Comparison of ENCODE assay signal across 1 worm cellular context in the genomic region with DNA sequence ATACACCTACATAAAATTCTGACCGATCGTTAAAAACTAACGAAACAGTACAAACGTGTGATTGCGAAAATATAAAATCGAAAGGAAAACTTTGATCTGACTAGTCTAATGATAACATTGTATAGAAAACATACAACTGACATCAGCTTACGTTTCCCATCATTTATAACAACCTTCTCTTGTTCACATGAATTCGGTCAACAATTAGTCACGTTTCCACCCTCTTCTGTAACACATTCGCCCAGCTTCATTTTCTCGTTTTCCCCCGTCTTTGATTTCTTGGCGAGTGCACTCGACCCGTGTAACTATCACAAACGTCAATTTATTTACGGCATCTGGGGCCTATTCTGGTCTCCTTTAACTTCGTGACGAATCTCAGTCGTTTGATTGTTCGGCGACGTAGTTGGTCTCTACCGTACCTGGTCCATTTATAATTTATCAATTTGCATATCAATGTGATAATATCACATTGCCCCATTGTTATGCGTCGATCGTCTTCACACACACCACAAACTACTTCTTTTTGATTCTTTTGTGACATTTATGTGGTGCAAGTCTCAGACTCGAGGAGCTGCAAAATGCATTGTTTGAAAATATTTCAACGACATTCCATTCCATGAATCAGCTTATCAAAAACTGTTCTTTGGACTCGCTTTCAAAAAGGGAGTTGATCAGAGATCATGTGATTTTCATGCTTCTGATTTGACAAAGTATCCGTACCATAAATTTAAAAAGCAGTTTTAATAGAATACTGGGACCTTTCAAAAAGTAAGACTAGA.
TF ChIP-seq lines count a peak whose summit lies in the region.

No protein-coding gene starts in this region.

TF ChIP-seq in whole organism, L4 larva, 104 proteins besides CTCF, POLR2A, EP300 and RAD21 (continued from another document):
- TF ChIP-seq hlh-11 (tag; optimal IDR thresholded peaks at IDR 0.05; lab: Kevin White, UChicago) (peak; percentile 34), zip-2 (tag; optimal IDR thresholded peaks at IDR 0.05; lab: Kevin White, UChicago) (no peak), mdt-29 (GFP tag; IDR thresholded peaks at IDR 0.05; lab: Robert Waterston, UW) (no peak), daf-16 (GFP tag; optimal IDR thresholded peaks at IDR 0.05; lab: Kevin White, UChicago) (peak in 1 of 2 experiments; percentile 11), daf-16 (tag; optimal IDR thresholded peaks at IDR 0.05; lab: Kevin White, UChicago) (peak; percentile 56), Y48G9A.11 (GFP tag; IDR thresholded peaks at IDR 0.05; lab: Robert Waterston, UW) (no peak), F44E2.7 (GFP tag; IDR thresholded peaks at IDR 0.05; lab: Robert Waterston, UW) (no peak), nhr-6 (tag; optimal IDR thresholded peaks at IDR 0.05; lab: Kevin White, UChicago) (no peak), zip-11 (GFP tag; IDR thresholded peaks at IDR 0.05; lab: Robert Waterston, UW) (no peak), F26F4.8 (GFP tag; conservative IDR thresholded peaks at IDR 0.05; lab: Robert Waterston, UW) (no peak), nhr-237 (tag; optimal IDR thresholded peaks at IDR 0.05; lab: Kevin White, UChicago) (no peak), F37D6.2 (tag; optimal IDR thresholded peaks at IDR 0.05; lab: Kevin White, UChicago) (no peak), cey-2 (tag; optimal IDR thresholded peaks at IDR 0.05; lab: Kevin White, UChicago; ENCODE audit: borderline replicate concordance, insufficient read depth) (no peak), jun-1 (tag; optimal IDR thresholded peaks at IDR 0.05; lab: Kevin White, UChicago) (no peak), zfp-3 (GFP tag; conservative IDR thresholded peaks at IDR 0.05; lab: Robert Waterston, UW) (no peak), set-16 (GFP tag; IDR thresholded peaks at IDR 0.05; lab: Robert Waterston, UW) (no peak), ztf-7 (tag; optimal IDR thresholded peaks at IDR 0.05; lab: Kevin White, UChicago) (no peak), nhr-111 (GFP tag; optimal IDR thresholded peaks at IDR 0.05; lab: Kevin White, UChicago) (no peak), madf-9 (GFP tag; conservative IDR thresholded peaks at IDR 0.05; lab: Robert Waterston, UW) (no peak)
